Worm (Caenorhabditis elegans) whole organism, L4 larva: ENCODE measurements around the gene Y82E9BR.18.

Experiments used
- D1046.2 ChIP-seq: fragments of 200-800 bp; sonication (Bioruptor generic); IDR thresholded peaks from 2 replicates; pipeline ENCODE4 v1.3.6; 2022; ENCODE audit warnings: missing genetic modification characterization, missing compliant biosample characterization
- F26F4.8 ChIP-seq: fragments of 200-800 bp; sonication (Bioruptor generic); conservative IDR thresholded peaks from 2 replicates; pipeline ENCODE4 v1.3.6; 2022; ENCODE audit warnings: missing genetic modification characterization, missing compliant biosample characterization
- F44E2.7 ChIP-seq: fragments of 200-800 bp; sonication (Bioruptor generic); IDR thresholded peaks from 2 replicates; pipeline ENCODE4 v2.1.2; 2022; ENCODE audit warnings: missing genetic modification characterization, missing compliant biosample characterization
- R02D3.7 ChIP-seq: fragments of 150-350 bp; sonication (generic microtip); optimal IDR thresholded peaks from 3 replicates; lab custom pipeline; 2014; ENCODE audit warnings: missing biosample characterization, missing genetic modification characterization
- Y5F2A.4 ChIP-seq: fragments of 200-800 bp; sonication (Bioruptor generic); optimal IDR thresholded peaks from 2 replicates; lab custom pipeline; 2018; ENCODE audit warnings: mild to moderate bottlenecking, missing genetic modification characterization, missing compliant biosample characterization
- Y75B8A.6 ChIP-seq: fragments of 200-800 bp; sonication (Bioruptor generic); IDR thresholded peaks from 2 replicates; pipeline ENCODE4 v1.3.6; 2022; ENCODE audit warnings: missing genetic modification reagents, missing genetic modification characterization, missing compliant biosample characterization
- ZK337.2 ChIP-seq: fragments of 200-800 bp; sonication (Bioruptor generic); IDR thresholded peaks from 2 replicates; pipeline ENCODE4 v1.3.6; 2022; ENCODE audit warnings: missing genetic modification reagents, missing genetic modification characterization, missing compliant biosample characterization
- aha-1 ChIP-seq: fragments of 150-350 bp; peaks from one replicate; lab custom pipeline; 2014; ENCODE audit warnings: missing biosample characterization, missing genetic modification characterization
- ama-1 ChIP-seq: fragments of 150-350 bp; optimal IDR thresholded peaks from 2 replicates; lab custom pipeline; 2014; ENCODE audit warnings: inconsistent platforms, mixed read lengths
- ceh-28 ChIP-seq: fragments of 150-350 bp; optimal IDR thresholded peaks from 2 replicates; lab custom pipeline; 2014; ENCODE audit warnings: missing biosample characterization, missing genetic modification reagents, missing genetic modification characterization
- ceh-62 ChIP-seq: sonication (generic microtip); optimal IDR thresholded peaks from 2 replicates; lab custom pipeline; 2017; ENCODE audit warnings: missing biosample characterization, missing genetic modification characterization
- ces-1 ChIP-seq: fragments of 150-350 bp; sonication (generic microtip); optimal IDR thresholded peaks from 4 replicates; lab custom pipeline; 2014; ENCODE audit warnings: missing biosample characterization, missing genetic modification reagents, missing genetic modification characterization
- cey-2 ChIP-seq: sonication (generic microtip); optimal IDR thresholded peaks from 3 replicates; lab custom pipeline; 2017; ENCODE audit warnings: missing genetic modification characterization, mild to moderate bottlenecking, missing compliant biosample characterization, antibody characterized with exemption, borderline replicate concordance; ENCODE audit not compliant: insufficient read depth
- ctbp-1 ChIP-seq: fragments of 200-800 bp; sonication (Bioruptor generic); IDR thresholded peaks from 2 replicates; pipeline ENCODE4 v1.3.6; 2022; ENCODE audit warnings: missing genetic modification reagents, missing genetic modification characterization, missing compliant biosample characterization
- daf-12 ChIP-seq: fragments of 150-350 bp; optimal IDR thresholded peaks from 2 replicates; lab custom pipeline; 2014; ENCODE audit warnings: missing biosample characterization, missing genetic modification reagents, missing genetic modification characterization
- daf-19 ChIP-seq: fragments of 200-800 bp; sonication (Bioruptor generic); conservative IDR thresholded peaks from 2 replicates; pipeline ENCODE4 v1.3.6; 2022; ENCODE audit warnings: missing genetic modification characterization, missing compliant biosample characterization
- daf-8 ChIP-seq: fragments of 200-800 bp; sonication (Bioruptor generic); IDR thresholded peaks from 2 replicates; pipeline ENCODE4 v1.3.6; 2022; ENCODE audit warnings: missing genetic modification characterization, missing compliant biosample characterization
- dmd-6 ChIP-seq: fragments of 200-800 bp; sonication (Bioruptor generic); IDR thresholded peaks from 2 replicates; pipeline ENCODE4 v1.3.6; 2022; ENCODE audit warnings: missing genetic modification reagents, missing genetic modification characterization, missing compliant biosample characterization
- dmd-9 ChIP-seq: fragments of 200-800 bp; sonication (Bioruptor generic); IDR thresholded peaks from 2 replicates; pipeline ENCODE4 v1.3.6; 2022; ENCODE audit warnings: missing genetic modification reagents, missing genetic modification characterization, missing compliant biosample characterization
- egl-43 ChIP-seq: fragments of 200-800 bp; sonication (Bioruptor generic); IDR thresholded peaks from 2 replicates; pipeline ENCODE4 v1.3.6; 2022; ENCODE audit warnings: missing genetic modification reagents, missing genetic modification characterization, missing compliant biosample characterization
- fkh-10 ChIP-seq: fragments of 150-350 bp; optimal IDR thresholded peaks from 2 replicates; lab custom pipeline; 2014; ENCODE audit warnings: missing biosample characterization, missing genetic modification reagents, missing genetic modification characterization
- fos-1 ChIP-seq: fragments of 150-350 bp; optimal IDR thresholded peaks from 2 replicates; lab custom pipeline; 2014; ENCODE audit warnings: missing biosample characterization, missing genetic modification characterization
- gei-8 ChIP-seq: fragments of 200-800 bp; sonication (Bioruptor generic); optimal IDR thresholded peaks from 2 replicates; lab custom pipeline; 2018; ENCODE audit warnings: mild to moderate bottlenecking, missing genetic modification characterization, missing compliant biosample characterization
- hmg-1.1 ChIP-seq: fragments of 200-800 bp; sonication (Bioruptor generic); IDR thresholded peaks from 2 replicates; pipeline ENCODE4 v1.3.6; 2022; ENCODE audit warnings: missing genetic modification reagents, missing genetic modification characterization, missing compliant biosample characterization
- lin-1 ChIP-seq: fragments of 200-800 bp; sonication (Bioruptor generic); IDR thresholded peaks from 2 replicates; pipeline ENCODE4 v1.3.6; 2022; ENCODE audit warnings: missing genetic modification reagents, missing genetic modification characterization, missing compliant biosample characterization
- lin-38 ChIP-seq: fragments of 200-800 bp; sonication (Bioruptor generic); IDR thresholded peaks from 2 replicates; pipeline ENCODE4 v1.3.6; 2022; ENCODE audit warnings: missing genetic modification reagents, missing genetic modification characterization, missing compliant biosample characterization
- lir-3 ChIP-seq: sonication (generic microtip); optimal IDR thresholded peaks from 2 replicates; lab custom pipeline; 2016; ENCODE audit warnings: mild to moderate bottlenecking, missing genetic modification characterization, missing compliant biosample characterization
- madf-9 ChIP-seq: fragments of 200-800 bp; sonication (Bioruptor generic); conservative IDR thresholded peaks from 2 replicates; pipeline ENCODE4 v1.3.6; 2022; ENCODE audit warnings: missing genetic modification reagents, missing genetic modification characterization, missing compliant biosample characterization
- mdl-1 ChIP-seq, 2 experiments: fragments of 150-350 bp in 1 of 2; sonication (generic microtip) in 1 of 2; optimal IDR thresholded peaks; 2 replicates each; lab custom pipeline; 2014 to 2017; ENCODE audit warnings: missing biosample characterization in 2 of 2, missing genetic modification characterization in 2 of 2
- mep-1 ChIP-seq: fragments of 150-350 bp; sonication (generic microtip); optimal IDR thresholded peaks from 3 replicates; lab custom pipeline; 2014; ENCODE audit warnings: missing biosample characterization, missing genetic modification characterization
- mes-2 ChIP-seq: sonication (generic microtip); optimal IDR thresholded peaks from 2 replicates; lab custom pipeline; 2016; ENCODE audit warnings: missing genotype, mild to moderate bottlenecking, missing genetic modification characterization, missing compliant biosample characterization; ENCODE audit not compliant: poor library complexity, severe bottlenecking
- mxl-2 ChIP-seq: fragments of 200-800 bp; sonication (Bioruptor generic); conservative IDR thresholded peaks from 2 replicates; pipeline ENCODE4 v1.3.6; 2022; ENCODE audit warnings: missing genetic modification reagents, missing genetic modification characterization, missing compliant biosample characterization
- mxl-3 ChIP-seq: fragments of 200-800 bp; sonication (Bioruptor generic); optimal IDR thresholded peaks from 2 replicates; lab custom pipeline; 2018; ENCODE audit warnings: mild to moderate bottlenecking, missing genetic modification characterization, missing compliant biosample characterization
- nhr-25 ChIP-seq: sonication (generic microtip); optimal IDR thresholded peaks from 2 replicates; lab custom pipeline; 2017; ENCODE audit warnings: missing genetic modification characterization, mild to moderate bottlenecking, missing compliant biosample characterization, antibody characterized with exemption, moderate library complexity, borderline replicate concordance; ENCODE audit not compliant: insufficient read depth
- nhr-6 ChIP-seq: fragments of 150-350 bp; optimal IDR thresholded peaks from 2 replicates; lab custom pipeline; 2014; ENCODE audit warnings: missing biosample characterization, missing genetic modification characterization
- set-16 ChIP-seq: fragments of 200-800 bp; sonication (Bioruptor generic); IDR thresholded peaks from 2 replicates; pipeline ENCODE4 v1.3.6; 2022; ENCODE audit warnings: missing genetic modification reagents, missing genetic modification characterization, missing compliant biosample characterization
- skn-1 ChIP-seq: fragments of 150-350 bp; optimal IDR thresholded peaks from 2 replicates; lab custom pipeline; 2014; ENCODE audit warnings: missing biosample characterization, missing genetic modification characterization
- snpc-4 ChIP-seq: fragments of 150-350 bp; optimal IDR thresholded peaks from 2 replicates; lab custom pipeline; 2014; ENCODE audit warnings: missing biosample characterization, missing genetic modification characterization
- tag-97 ChIP-seq: fragments of 200-800 bp; sonication (Bioruptor generic); IDR thresholded peaks from 2 replicates; pipeline ENCODE4 v1.3.6; 2022; ENCODE audit warnings: missing genetic modification characterization, missing compliant biosample characterization
- unc-62 ChIP-seq, 3 experiments: fragments of 150-350 bp in 1 of 3; sonication (generic microtip); optimal IDR thresholded peaks in 2 of 3; peaks in 1 of 3; 1 replicate in 1 of 3; 2 replicates in 2 of 3; lab custom pipeline; 2014 to 2017; ENCODE audit warnings: missing biosample characterization in 3 of 3, missing genetic modification characterization in 3 of 3, missing genetic modification reagents in 3 of 3, missing genotype in 1 of 3
- zfp-3 ChIP-seq: fragments of 200-800 bp; sonication (Bioruptor generic); conservative IDR thresholded peaks from 2 replicates; pipeline ENCODE4 v1.3.6; 2022; ENCODE audit warnings: missing genetic modification reagents, missing genetic modification characterization, missing compliant biosample characterization
- ztf-11 ChIP-seq: fragments of 150-350 bp; optimal IDR thresholded peaks from 2 replicates; lab custom pipeline; 2014; ENCODE audit warnings: missing biosample characterization, missing genetic modification characterization

The Y82E9BR.18 gene

ce11 chrIII:1424305-1424704, 59.0 kb downstream of the Y82E9BR.18 start (continued):
- TF ChIP-seq tag-97 = no peak
- TF ChIP-seq daf-8 (GFP tag; lab: Robert Waterston, UW) = no peak
- no peak for TF ChIP-seq snpc-4
- peak; percentile 91 for TF ChIP-seq hmg-1.1 (GFP tag; lab: Robert Waterston, UW)
- peak; percentile 87; the same call in 1 of the 2 replicates for TF ChIP-seq D1046.2 (GFP tag; lab: Robert Waterston, UW)
- TF ChIP-seq mep-1 (tag; lab: Kevin White, UChicago) = peak; percentile 76
- TF ChIP-seq F26F4.8 (GFP tag; lab: Robert Waterston, UW) = peak; percentile 68; the same call in 1 of the 2 replicates
- TF ChIP-seq R02D3.7 (tag; lab: Kevin White, UChicago) = no peak
- TF ChIP-seq daf-12 (tag; lab: Kevin White, UChicago) = no peak
- TF ChIP-seq mes-2 (tag; lab: Kevin White, UChicago) = peak; percentile 81
- TF ChIP-seq, all 104 proteins: peak for 64

- TF ChIP-seq set-16 (peak; percentile 76), lir-3 (no peak)
- TF ChIP-seq, all 104 proteins: peak for 1
Observed at ce11 chrIII:1421436-1421835, 61.9 kb downstream of the Y82E9BR.18 start.

- TF ChIP-seq aha-1 (tag; lab: Kevin White, UChicago) = peak; percentile 20
- TF ChIP-seq ceh-28 (tag; lab: Kevin White, UChicago) = peak; percentile 69
- TF ChIP-seq set-16 = peak; percentile 31; the same call in 1 of the 2 replicates
Observed at ce11 chrIII:1420357-1420814, 62.9 kb downstream of the Y82E9BR.18 start.

- TF ChIP-seq set-16 = peak; percentile 74
- TF ChIP-seq lin-38 (GFP tag; lab: Robert Waterston, UW) = peak; percentile 88
- peak; percentile 56 for TF ChIP-seq hmg-1.1 (GFP tag; lab: Robert Waterston, UW)
- peak; percentile 33; the same call in 1 of the 2 replicates for TF ChIP-seq dmd-9
- peak; percentile 94 for TF ChIP-seq mep-1 (tag; lab: Kevin White, UChicago)
- TF ChIP-seq nhr-6 (tag; lab: Kevin White, UChicago) = peak; percentile 77
- peak in 1 of 2 experiments; percentile 24 for TF ChIP-seq unc-62 (GFP tag; optimal IDR thresholded peaks at IDR 0.05 in 1 of 2; lab: Kevin White, UChicago)
- TF ChIP-seq unc-62 (tag; optimal IDR thresholded peaks at IDR 0.05; lab: Kevin White, UChicago) = no peak
- TF ChIP-seq ZK337.2 (GFP tag; lab: Robert Waterston, UW) = no peak
- no peak for TF ChIP-seq mxl-3 (GFP tag; lab: Kevin White, UChicago)
- no peak for TF ChIP-seq cey-2 (tag; lab: Kevin White, UChicago)
- peak; percentile 61 for TF ChIP-seq mes-2 (tag; lab: Kevin White, UChicago)
- TF ChIP-seq aha-1 (tag; lab: Kevin White, UChicago) = peak; percentile 97
- no peak for TF ChIP-seq fkh-10
- TF ChIP-seq ceh-62 (tag; lab: Kevin White, UChicago) = no peak
- no peak for TF ChIP-seq ztf-11
- peak; percentile 90 for TF ChIP-seq Y75B8A.6 (GFP tag; lab: Robert Waterston, UW)
- peak; percentile 83 for TF ChIP-seq ctbp-1
- no peak for TF ChIP-seq F26F4.8 (GFP tag; lab: Robert Waterston, UW)
- peak; percentile 74 for TF ChIP-seq Y5F2A.4 (GFP tag; lab: Kevin White, UChicago)
- TF ChIP-seq fos-1 = no peak
- TF ChIP-seq lin-1 (GFP tag; lab: Robert Waterston, UW) = peak; percentile 93
- TF ChIP-seq mxl-2 = peak; percentile 58; the same call in 1 of the 2 replicates
- TF ChIP-seq egl-43 (GFP tag; lab: Robert Waterston, UW) = no peak; the same call in none of the 2 replicates
- TF ChIP-seq daf-19 = peak; percentile 97; the same call in 1 of the 2 replicates
- peak in 1 of 2 experiments; percentile 29 for TF ChIP-seq mdl-1 (tag; optimal IDR thresholded peaks at IDR 0.05; lab: Kevin White, UChicago)
- peak; percentile 16 for TF ChIP-seq madf-9 (GFP tag; lab: Robert Waterston, UW)
- TF ChIP-seq gei-8 (GFP tag; lab: Kevin White, UChicago) = peak; percentile 37
- no peak for TF ChIP-seq skn-1 (tag; lab: Kevin White, UChicago)
- peak; percentile 51 for TF ChIP-seq nhr-25 (tag; lab: Kevin White, UChicago)
- peak; percentile 92 for TF ChIP-seq ama-1 (lab: Kevin White, UChicago)
- peak; percentile 54 for TF ChIP-seq dmd-6 (GFP tag; lab: Robert Waterston, UW)
- peak; percentile 93 for TF ChIP-seq zfp-3 (GFP tag; lab: Robert Waterston, UW)
- no peak for TF ChIP-seq ces-1 (GFP tag; lab: Kevin White, UChicago)
- no peak for TF ChIP-seq F44E2.7 (GFP tag; lab: Robert Waterston, UW)
Observed at ce11 chrIII:1419700-1420356, 63.5 kb downstream of the Y82E9BR.18 start.
